Fruit fly (Drosophila melanogaster) whole organism, embryonic: ENCODE data around the gene fzo.

Source experiments
- Abd-B ChIP-seq: fragments of 200-800 bp; sonication (Bioruptor generic); optimal IDR thresholded peaks from 2 replicates; lab custom pipeline; 2018; ENCODE audit warnings: missing biosample characterization, mild to moderate bottlenecking, missing genetic modification characterization, moderate library complexity
- Antp ChIP-seq: fragments of 200-800 bp; sonication (Bioruptor generic); optimal IDR thresholded peaks from 3 replicates; lab custom pipeline; 2016; ENCODE audit warnings: missing biosample characterization, missing genetic modification characterization
- CG10543 ChIP-seq: fragments of 200-800 bp; sonication (Bioruptor generic); optimal IDR thresholded peaks from 3 replicates; lab custom pipeline; 2017; ENCODE audit warnings: missing biosample characterization, mild to moderate bottlenecking, missing genetic modification characterization, moderate library complexity
- CG12236 ChIP-seq: fragments of 200-800 bp; sonication (Bioruptor generic); optimal IDR thresholded peaks from 2 replicates; lab custom pipeline; 2016; ENCODE audit warnings: missing biosample characterization, missing genetic modification characterization
- CG12299 ChIP-seq: fragments of 200-800 bp; sonication (Bioruptor generic); optimal IDR thresholded peaks from 2 replicates; lab custom pipeline; 2018; ENCODE audit warnings: missing biosample characterization, mild to moderate bottlenecking, missing genetic modification characterization
- CG12769 ChIP-seq: fragments of 200-800 bp; sonication (Bioruptor generic); optimal IDR thresholded peaks from 2 replicates; lab custom pipeline; 2019; ENCODE audit warnings: missing biosample characterization, mild to moderate bottlenecking, missing genetic modification characterization, moderate library complexity
- CG13287 ChIP-seq: fragments of 200-800 bp; sonication (Bioruptor generic); IDR thresholded peaks from 2 replicates; pipeline ENCODE4 v1.3.6; 2022; ENCODE audit warnings: missing biosample characterization, missing genetic modification characterization; ENCODE audit not compliant: partially characterized antibody
- CG14441 ChIP-seq: fragments of 200-800 bp; sonication (Bioruptor generic); IDR thresholded peaks from 2 replicates; pipeline ENCODE4 v1.3.6; 2022; ENCODE audit warnings: missing biosample characterization, missing genetic modification characterization
- CG1529 ChIP-seq: fragments of 200-800 bp; sonication (Bioruptor generic); optimal IDR thresholded peaks from 3 replicates; lab custom pipeline; 2018; ENCODE audit warnings: missing biosample characterization, missing genetic modification characterization
- CG17186 ChIP-seq: fragments of 200-800 bp; sonication (Bioruptor generic); optimal IDR thresholded peaks from 3 replicates; lab custom pipeline; 2017; ENCODE audit warnings: missing biosample characterization, missing genetic modification reagents, missing genetic modification characterization
- CG17568 ChIP-seq: fragments of 200-800 bp; sonication (Bioruptor generic); optimal IDR thresholded peaks from 2 replicates; lab custom pipeline; 2018; ENCODE audit warnings: missing biosample characterization, mild to moderate bottlenecking, missing genetic modification characterization, moderate library complexity
- CG18262 ChIP-seq: fragments of 200-800 bp; optimal IDR thresholded peaks from 3 replicates; lab custom pipeline; 2019; ENCODE audit warnings: missing biosample characterization, mild to moderate bottlenecking, missing genetic modification characterization, moderate library complexity
- CG1832 ChIP-seq: fragments of 200-800 bp; sonication (Bioruptor generic); optimal IDR thresholded peaks from 2 replicates; lab custom pipeline; 2017; ENCODE audit warnings: missing biosample characterization, mild to moderate bottlenecking, missing genetic modification characterization, inconsistent platforms
- CG2875 ChIP-seq: fragments of 200-800 bp; sonication (Bioruptor generic); optimal IDR thresholded peaks from 2 replicates; lab custom pipeline; 2017; ENCODE audit warnings: missing biosample characterization, mild to moderate bottlenecking, missing genetic modification characterization, missing genetic modification reagents
- CG4404 ChIP-seq: fragments of 200-800 bp; sonication (Bioruptor generic); IDR thresholded peaks from 2 replicates; pipeline ENCODE4 v1.3.6; 2022; ENCODE audit warnings: missing biosample characterization, missing genetic modification characterization
- CG5180 ChIP-seq: fragments of 200-800 bp; sonication (Bioruptor generic); optimal IDR thresholded peaks from 3 replicates; lab custom pipeline; 2017; ENCODE audit warnings: missing biosample characterization, missing genetic modification characterization, mild to moderate bottlenecking, moderate library complexity, missing genetic modification reagents
- CG6175 ChIP-seq: fragments of 200-800 bp; sonication (Bioruptor generic); IDR thresholded peaks from 3 replicates; pipeline ENCODE4 v1.3.6; 2022; ENCODE audit warnings: missing biosample characterization, missing genetic modification characterization
- CG6254 ChIP-seq: fragments of 200-800 bp; sonication (Bioruptor generic); optimal IDR thresholded peaks from 3 replicates; lab custom pipeline; 2017; ENCODE audit warnings: mild to moderate bottlenecking, missing biosample characterization, missing genetic modification reagents, missing genetic modification characterization
- CG6689 ChIP-seq: fragments of 200-800 bp; sonication (Bioruptor generic); IDR thresholded peaks from 2 replicates; pipeline ENCODE4 v1.3.6; 2022; ENCODE audit warnings: missing biosample characterization, missing genetic modification characterization
- CG7556 ChIP-seq: fragments of 200-800 bp; sonication (Bioruptor generic); optimal IDR thresholded peaks from 2 replicates; lab custom pipeline; 2017; ENCODE audit warnings: missing biosample characterization, mild to moderate bottlenecking, missing genetic modification characterization
- CG7987 ChIP-seq: fragments of 200-800 bp; sonication (Bioruptor generic); optimal IDR thresholded peaks from 2 replicates; lab custom pipeline; 2018; ENCODE audit warnings: missing biosample characterization, mild to moderate bottlenecking, missing genetic modification characterization, moderate library complexity
- CG8290 ChIP-seq, 3 experiments: fragments of 200-800 bp; sonication (Bioruptor generic); optimal IDR thresholded peaks; 2 replicates each; lab custom pipeline; 2016 to 2019; ENCODE audit warnings: missing biosample characterization in 3 of 3, missing genetic modification characterization in 3 of 3, mild to moderate bottlenecking in 2 of 3, moderate library complexity in 1 of 3
- CG9876 ChIP-seq: fragments of 200-800 bp; sonication (Bioruptor generic); optimal IDR thresholded peaks from 2 replicates; lab custom pipeline; 2016; ENCODE audit warnings: missing biosample characterization, missing genetic modification characterization
- Chrac-16 ChIP-seq: fragments of 200-800 bp; sonication (Bioruptor generic); optimal IDR thresholded peaks from 3 replicates; lab custom pipeline; 2016; ENCODE audit warnings: missing biosample characterization, missing genetic modification characterization
- D ChIP-seq, 2 experiments: fragments of 200-800 bp in 1 of 2; fragments of >200 bp in 1 of 2; sonication (Bioruptor generic) in 1 of 2; optimal IDR thresholded peaks; 2 replicates in 1 of 2; 3 replicates in 1 of 2; lab custom pipeline; 2017; ENCODE audit warnings: mild to moderate bottlenecking in 1 of 2, missing biosample characterization in 1 of 2, missing genetic modification characterization in 1 of 2, missing genetic modification reagents in 1 of 2
- Dip3 ChIP-seq: fragments of 200-800 bp; sonication (Bioruptor generic); optimal IDR thresholded peaks from 3 replicates; lab custom pipeline; 2016; ENCODE audit warnings: missing biosample characterization, missing genetic modification characterization
- E2f2 ChIP-seq: fragments of 200-800 bp; sonication (Bioruptor generic); IDR thresholded peaks from 2 replicates; pipeline ENCODE4 v1.3.6; 2022; ENCODE audit warnings: missing biosample characterization, missing genetic modification characterization
- Lim3 ChIP-seq: fragments of 200-800 bp; sonication (Bioruptor generic); IDR thresholded peaks from 2 replicates; pipeline ENCODE4 v1.3.6; 2022; ENCODE audit warnings: missing biosample characterization, missing genetic modification characterization
- Mes4 ChIP-seq: fragments of 200-800 bp; sonication (Bioruptor generic); optimal IDR thresholded peaks from 2 replicates; lab custom pipeline; 2016; ENCODE audit warnings: missing biosample characterization, missing genetic modification characterization
- Pdp1 ChIP-seq, 2 experiments: fragments of 200-800 bp; sonication (Bioruptor generic); optimal IDR thresholded peaks; 3 replicates each; lab custom pipeline; 2016; ENCODE audit warnings: missing biosample characterization in 2 of 2, missing genetic modification characterization in 2 of 2, mild to moderate bottlenecking in 1 of 2, moderate library complexity in 1 of 2
- Rx ChIP-seq: fragments of 200-800 bp; sonication (Bioruptor generic); IDR thresholded peaks from 2 replicates; pipeline ENCODE4 v1.3.6; 2022; ENCODE audit warnings: missing biosample characterization, missing genetic modification characterization
- Trl ChIP-seq, 3 experiments: fragments of >200 bp in 2 of 3; fragments of 200-800 bp in 1 of 3; sonication (Bioruptor generic) in 1 of 3; optimal IDR thresholded peaks; 2 replicates in 1 of 3; 3 replicates in 2 of 3; lab custom pipeline; 2016 to 2017; ENCODE audit warnings: missing biosample characterization in 1 of 3, missing genetic modification characterization in 1 of 3
- YL-1 ChIP-seq: fragments of 200-800 bp; sonication (Bioruptor generic); optimal IDR thresholded peaks from 3 replicates; lab custom pipeline; 2017; ENCODE audit warnings: missing biosample characterization, mild to moderate bottlenecking, missing genetic modification characterization
- ase ChIP-seq: fragments of 200-800 bp; sonication (Bioruptor generic); IDR thresholded peaks from 3 replicates; pipeline ENCODE4 v1.3.6; 2022; ENCODE audit warnings: missing biosample characterization, missing genetic modification characterization
- inv ChIP-seq: fragments of 200-800 bp; sonication (Bioruptor generic); IDR thresholded peaks from 2 replicates; pipeline ENCODE4 v1.3.6; 2022; ENCODE audit warnings: missing biosample characterization, missing genetic modification characterization; ENCODE audit not compliant: partially characterized antibody
- jing ChIP-seq: fragments of 200-800 bp; sonication (Bioruptor generic); optimal IDR thresholded peaks from 2 replicates; lab custom pipeline; 2018; ENCODE audit warnings: missing biosample characterization, mild to moderate bottlenecking, missing genetic modification characterization
- kni ChIP-seq: fragments of 200-800 bp; sonication (Bioruptor generic); optimal IDR thresholded peaks from 3 replicates; lab custom pipeline; 2017; ENCODE audit warnings: mild to moderate bottlenecking, missing biosample characterization, missing genetic modification reagents, missing genetic modification characterization
- lov ChIP-seq, 2 experiments: fragments of 200-800 bp in 1 of 2; fragments of >200 bp in 1 of 2; sonication (Bioruptor generic) in 1 of 2; IDR thresholded peaks in 1 of 2; optimal IDR thresholded peaks in 1 of 2; 2 replicates in 1 of 2; 3 replicates in 1 of 2; pipeline versions ENCODE4 v1.3.6 to Lab custom; 2017 to 2022; ENCODE audit warnings: missing biosample characterization in 1 of 2, missing genetic modification characterization in 1 of 2
- pita ChIP-seq: fragments of 200-800 bp; sonication (Bioruptor generic); optimal IDR thresholded peaks from 2 replicates; lab custom pipeline; 2017; ENCODE audit warnings: missing biosample characterization, mild to moderate bottlenecking, missing genetic modification characterization
- ro ChIP-seq: fragments of 200-800 bp; sonication (Bioruptor generic); IDR thresholded peaks from 2 replicates; pipeline ENCODE4 v1.3.6; 2022; ENCODE audit warnings: missing biosample characterization, missing genetic modification characterization
- row ChIP-seq: fragments of 200-800 bp; sonication (Bioruptor generic); IDR thresholded peaks from 3 replicates; pipeline ENCODE4 v1.3.6; 2022; ENCODE audit warnings: missing biosample characterization, missing genetic modification characterization
- sr ChIP-seq: fragments of 200-800 bp; sonication (Bioruptor generic); IDR thresholded peaks from 3 replicates; pipeline ENCODE4 v1.3.6; 2022; ENCODE audit warnings: missing biosample characterization, missing genetic modification characterization
- tap ChIP-seq: fragments of 200-800 bp; optimal IDR thresholded peaks from 3 replicates; lab custom pipeline; 2019; ENCODE audit warnings: missing biosample characterization, mild to moderate bottlenecking, missing genetic modification characterization, moderate library complexity
- tll ChIP-seq, 2 experiments: fragments of 200-800 bp in 1 of 2; fragments of >200 bp in 1 of 2; sonication (Bioruptor generic) in 1 of 2; optimal IDR thresholded peaks; 2 replicates each; lab custom pipeline; 2017 to 2019; ENCODE audit warnings: missing biosample characterization in 2 of 2, missing genetic modification characterization in 2 of 2, mild to moderate bottlenecking in 1 of 2, moderate library complexity in 1 of 2
- twi ChIP-seq: fragments of 200-800 bp; optimal IDR thresholded peaks from 2 replicates; lab custom pipeline; 2019; ENCODE audit warnings: missing biosample characterization, mild to moderate bottlenecking, missing genetic modification characterization, moderate library complexity
- zen2 ChIP-seq: fragments of 200-800 bp; sonication (Bioruptor generic); IDR thresholded peaks from 3 replicates; pipeline ENCODE4 v1.3.6; 2022; ENCODE audit warnings: missing biosample characterization, missing genetic modification characterization; ENCODE audit not compliant: partially characterized antibody
- zfh2 ChIP-seq: fragments of 200-800 bp; sonication (Bioruptor generic); optimal IDR thresholded peaks from 2 replicates; lab custom pipeline; 2016; ENCODE audit warnings: missing biosample characterization, missing genetic modification characterization

Gene fzo

dm6 chr3R:23173393-23173981 is 30.3 kb downstream of the fzo start, which contains the start of gene CG46310 (continued):
- TF ChIP-seq CG7556 (GFP tag; lab: Kevin White, UChicago) (peak; percentile 81), ro (GFP tag; lab: Robert Waterston, UW) (peak; percentile 35; the same call in 1 of the 2 replicates), row (GFP tag; lab: Robert Waterston, UW) (peak; percentile 76), tap (tag; lab: Kevin White, UChicago) (peak; percentile 34), CG5180 (GFP tag; lab: Kevin White, UChicago) (peak; percentile 20), CG14441 (GFP tag; lab: Robert Waterston, UW) (peak; percentile 77), Dip3 (GFP tag; lab: Kevin White, UChicago) (no peak), pita (GFP tag; lab: Kevin White, UChicago) (no peak), CG9876 (no peak), CG8290 (GFP tag; optimal IDR thresholded peaks at IDR 0.05; lab: Kevin White, UChicago) (peak; percentile 41), CG8290 (tag; optimal IDR thresholded peaks at IDR 0.05; lab: Kevin White, UChicago) (peak in 1 of 2 experiments; percentile 67), CG4404 (GFP tag; lab: Robert Waterston, UW) (0 out of 2 replicates have a peak, but pooled peaks have one; percentile 47), ase (GFP tag; lab: Robert Waterston, UW) (peak; percentile 80; the same call in 2 of the 3 replicates), CG6689 (GFP tag; lab: Robert Waterston, UW) (peak; percentile 65), CG12769 (tag; lab: Kevin White, UChicago) (peak; percentile 84), CG12299 (tag; lab: Kevin White, UChicago) (peak; percentile 61), kni (GFP tag; lab: Kevin White, UChicago) (no peak), YL-1 (GFP tag; lab: Kevin White, UChicago) (no peak), inv (GFP tag; lab: Robert Waterston, UW) (no peak), CG17568 (GFP tag; lab: Kevin White, UChicago) (peak; percentile 46), CG7987 (GFP tag; lab: Kevin White, UChicago) (peak; percentile 47), tll (GFP tag; optimal IDR thresholded peaks at IDR 0.05; lab: Kevin White, UChicago) (no peak), CG6254 (GFP tag; lab: Kevin White, UChicago) (peak; percentile 29), sr (GFP tag; lab: Robert Waterston, UW) (no peak), twi (tag; lab: Kevin White, UChicago) (no peak), CG18262 (tag; lab: Kevin White, UChicago) (peak; percentile 82), CG13287 (GFP tag; lab: Robert Waterston, UW) (peak; percentile 54), Lim3 (GFP tag; lab: Robert Waterston, UW) (no peak), jing (GFP tag; lab: Kevin White, UChicago) (no peak), CG1529 (GFP tag; lab: Kevin White, UChicago) (no peak), Mes4 (GFP tag; lab: Kevin White, UChicago) (no peak), zfh2 (GFP tag; lab: Kevin White, UChicago) (peak; percentile 16), Trl (optimal IDR thresholded peaks at IDR 0.05; lab: Kevin White, UChicago) (peak; percentile 57 to 89), Trl (GFP tag; optimal IDR thresholded peaks at IDR 0.05; lab: Kevin White, UChicago) (no peak), zen2 (GFP tag; lab: Robert Waterston, UW) (no peak), Chrac-16 (GFP tag; lab: Kevin White, UChicago) (peak; percentile 31), Antp (no peak), CG17186 (GFP tag; lab: Kevin White, UChicago) (no peak), Rx (peak; percentile 43; the same call in 1 of the 2 replicates), D (optimal IDR thresholded peaks at IDR 0.05; lab: Kevin White, UChicago) (no peak), D (GFP tag; optimal IDR thresholded peaks at IDR 0.05; lab: Kevin White, UChicago) (peak; percentile 55), Abd-B (GFP tag; lab: Kevin White, UChicago) (no peak), E2f2 (GFP tag; lab: Robert Waterston, UW) (peak; percentile 43; the same call in 1 of the 2 replicates), lov (optimal IDR thresholded peaks at IDR 0.05; lab: Kevin White, UChicago) (no peak), lov (GFP tag; IDR thresholded peaks at IDR 0.05; lab: Robert Waterston, UW) (0 out of 3 replicates have a peak, but pooled peaks have one; percentile 57), CG6175 (GFP tag; lab: Robert Waterston, UW) (peak; percentile 94), CG1832 (GFP tag; lab: Kevin White, UChicago) (no peak), CG10543 (GFP tag; lab: Kevin White, UChicago) (peak; percentile 62), CG12236 (GFP tag; lab: Kevin White, UChicago) (no peak), Pdp1 (GFP tag; optimal IDR thresholded peaks at IDR 0.05; lab: Kevin White, UChicago) (peak in 1 of 2 experiments; percentile 37), CG2875 (GFP tag; lab: Kevin White, UChicago) (peak; percentile 56)
